Worm (Caenorhabditis elegans) whole organism, L4/young adult: ENCODE data around the gene T13C5.2.

Experiments
- dao-5 ChIP-seq: sonication (generic microtip); optimal IDR thresholded peaks from 2 replicates; lab custom pipeline; 2016; ENCODE audit warnings: missing genotype, missing genetic modification characterization, moderate library complexity, missing compliant biosample characterization
- him-1 ChIP-seq: sonication (generic microtip); optimal IDR thresholded peaks from 2 replicates; lab custom pipeline; 2016; ENCODE audit warnings: missing genotype, missing genetic modification reagents, missing genetic modification characterization, missing compliant biosample characterization

DNA sequence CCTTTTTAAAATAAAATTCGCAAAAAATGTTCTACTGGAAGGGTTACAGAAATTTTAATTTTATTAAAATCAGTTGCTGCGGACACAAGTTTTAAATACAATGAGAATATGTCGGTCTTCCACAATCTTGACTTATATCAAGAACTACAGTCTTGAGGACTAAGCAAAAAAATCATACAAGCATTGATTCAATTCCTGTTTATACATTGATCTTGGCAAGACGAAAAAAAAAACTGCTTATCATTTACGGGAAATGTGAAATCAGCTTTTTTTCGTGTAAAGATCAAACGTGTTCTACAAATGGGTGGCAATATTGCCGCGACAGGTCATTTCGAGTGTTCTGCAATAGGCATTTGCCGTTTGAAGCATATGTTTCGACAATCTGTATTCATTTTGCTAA lies at the start of gene T13C5.2:
- TF ChIP-seq him-1 (no peak), dao-5 (tag; lab: Kevin White, UChicago) (no peak)
